Worm (Caenorhabditis elegans) whole organism, mixed stage, embryonic: ENCODE measurements around the gene F28C6.5.

Source experiments
- bed-3 ChIP-seq: fragments of 200-800 bp; sonication (Bioruptor generic); optimal IDR thresholded peaks from 3 replicates; lab custom pipeline; 2018; ENCODE audit warnings: mild to moderate bottlenecking, missing genetic modification characterization, moderate library complexity, missing compliant biosample characterization
- ces-1 ChIP-seq: fragments of 150-350 bp; optimal IDR thresholded peaks from 2 replicates; lab custom pipeline; 2014; ENCODE audit warnings: missing biosample characterization, missing genetic modification reagents, missing genetic modification characterization
- hlh-1 ChIP-seq: fragments of 150-350 bp; optimal IDR thresholded peaks from 2 replicates; lab custom pipeline; 2014; ENCODE audit warnings: missing biosample characterization, missing genetic modification reagents, missing genetic modification characterization
- lin-13 ChIP-seq: fragments of 150-350 bp; optimal IDR thresholded peaks from 2 replicates; lab custom pipeline; 2014; ENCODE audit warnings: missing biosample characterization, missing genetic modification characterization
- nhr-28 ChIP-seq: fragments of 150-350 bp; optimal IDR thresholded peaks from 2 replicates; lab custom pipeline; 2014; ENCODE audit warnings: missing biosample characterization, missing genetic modification characterization
- snpc-4 ChIP-seq: fragments of 150-350 bp; optimal IDR thresholded peaks from 2 replicates; lab custom pipeline; 2014; ENCODE audit warnings: missing biosample characterization, missing genetic modification characterization
- unc-62 ChIP-seq: fragments of 150-350 bp; optimal IDR thresholded peaks from 2 replicates; lab custom pipeline; 2014; ENCODE audit warnings: missing biosample characterization, missing genetic modification reagents, missing genetic modification characterization

ce11 chrII:8556166-8556565 lies 43.1 kb upstream of the F28C6.5 start, which contains the start of gene glb-27:
- TF ChIP-seq lin-13 (tag; lab: Kevin White, UChicago) (no peak), hlh-1 (tag; lab: Kevin White, UChicago) (no peak), snpc-4 (tag; lab: Kevin White, UChicago) (no peak), nhr-28 (tag; lab: Kevin White, UChicago) (no peak), bed-3 (GFP tag; lab: Kevin White, UChicago) (no peak), ces-1 (GFP tag; lab: Kevin White, UChicago) (no peak), unc-62 (GFP tag; lab: Kevin White, UChicago) (no peak)
